Fruit fly (Drosophila melanogaster) S2 (cell line): ENCODE data around the gene AIMP2.

Source experiments
- CG8478 ChIP-seq: fragments of >200 bp; optimal IDR thresholded peaks from 2 replicates; lab custom pipeline; 2018
- CTCF ChIP-seq, 2 experiments: fragments of >200 bp; optimal IDR thresholded peaks; 2 replicates each; lab custom pipeline; 2018

dm6 chr3L:15562727-15563057 lies 20.7 kb upstream of the AIMP2 start:
- TF ChIP-seq CG8478 (lab: Kevin White, UChicago) (no peak), CTCF (optimal IDR thresholded peaks at IDR 0.05; lab: Kevin White, UChicago) (no peak)
